Fruit fly (Drosophila melanogaster) whole organism: ENCODE data around the gene CG18048.

Source experiments
- CG8478 ChIP-seq: fragments of >200 bp; optimal IDR thresholded peaks from 2 replicates; lab custom pipeline; 2018; ENCODE audit warnings: inconsistent platforms
- EcR ChIP-seq, 2 experiments: fragments of >200 bp; optimal IDR thresholded peaks; 2 replicates each; lab custom pipeline; 2017; ENCODE audit warnings: missing biosample characterization in 2 of 2, missing genetic modification characterization in 2 of 2, missing genetic modification reagents in 2 of 2
- pan ChIP-seq: fragments of >200 bp; optimal IDR thresholded peaks from 2 replicates; lab custom pipeline; 2017
- psq ChIP-seq: fragments of >200 bp; optimal IDR thresholded peaks from 2 replicates; lab custom pipeline; 2017

dm6 chr3R:6373512-6374306 is 27.8 kb downstream of the CG18048 start:
- no peak for TF ChIP-seq psq (lab: Kevin White, UChicago)
- no peak for TF ChIP-seq CG8478 (lab: Kevin White, UChicago)
- TF ChIP-seq pan (lab: Kevin White, UChicago): no peak
- TF ChIP-seq EcR (GFP tag; optimal IDR thresholded peaks at IDR 0.05; lab: Kevin White, UChicago): no peak
